Worm (Caenorhabditis elegans): ENCODE results near the gene Y38H6C.9.

The Y38H6C.9 gene

DNA sequence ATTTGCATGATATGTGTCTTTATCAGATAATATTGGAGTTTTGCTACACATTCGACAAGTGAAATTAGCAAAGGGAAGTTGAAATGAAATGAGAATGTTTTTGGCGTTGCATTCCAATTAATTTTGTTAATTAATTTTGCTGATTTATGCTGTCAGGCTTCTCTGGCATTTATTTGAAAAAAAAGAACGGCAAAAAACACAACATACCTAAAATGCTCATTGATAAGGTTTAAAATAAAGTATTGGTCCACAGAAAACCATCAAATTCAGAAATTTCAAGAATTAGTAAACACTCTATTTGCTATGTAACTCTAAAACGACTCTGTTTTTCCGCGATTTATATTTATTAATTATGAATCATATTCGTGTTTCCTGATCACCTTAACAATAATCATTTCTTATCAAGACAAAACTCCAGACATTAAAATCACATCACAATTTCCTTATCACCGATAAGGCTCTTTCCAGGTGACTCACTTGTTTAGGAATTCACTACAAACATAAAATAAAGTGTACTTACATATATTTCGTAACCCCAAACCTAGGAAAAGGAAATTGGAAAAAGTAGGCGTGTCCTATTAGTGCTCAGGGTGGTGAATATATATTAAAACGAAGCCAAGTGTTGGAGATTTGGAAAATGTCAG is 3.9 kb upstream of the Y38H6C.9 start, which contains the start of the genes srh-166 and Y38H6C.24:
srh-166 (minus strand) TSS at position 51 of the 644 bp plus-strand sequence.
Y38H6C.24 (plus strand) TSS at position 620 of the 644 bp plus-strand sequence.
- no peak for TF ChIP-seq zip-8 (tag; optimal IDR thresholded peaks at IDR 0.05)
- TF ChIP-seq drap-1 (GFP tag; optimal IDR thresholded peaks at IDR 0.05), result no peak
- no peak for TF ChIP-seq sptf-1 (tag; optimal IDR thresholded peaks at IDR 0.05)
- no peak for TF ChIP-seq mep-1 (tag; optimal IDR thresholded peaks at IDR 0.05)
- TF ChIP-seq unc-62 (GFP tag; optimal IDR thresholded peaks at IDR 0.05), result no peak
- TF ChIP-seq ceh-83 (GFP tag; optimal IDR thresholded peaks at IDR 0.05), result no peak
- no peak for TF ChIP-seq ztf-11 (tag; optimal IDR thresholded peaks at IDR 0.05)
- no peak for TF ChIP-seq unc-120 (tag; optimal IDR thresholded peaks at IDR 0.05; ENCODE audit: poor library complexity, severe bottlenecking)
- TF ChIP-seq nhr-28 (tag; optimal IDR thresholded peaks at IDR 0.05), result no peak
- no peak for TF ChIP-seq nhr-2 (tag; optimal IDR thresholded peaks at IDR 0.05)
- no peak for TF ChIP-seq nhr-76 (tag; optimal IDR thresholded peaks at IDR 0.05)
- TF ChIP-seq elt-3 (tag; optimal IDR thresholded peaks at IDR 0.05), result no peak
- TF ChIP-seq ceh-39 (tag; optimal IDR thresholded peaks at IDR 0.05), result no peak
- no peak for TF ChIP-seq M03D4.4 (tag; optimal IDR thresholded peaks at IDR 0.05)
- no peak for TF ChIP-seq lsy-2 (tag; optimal IDR thresholded peaks at IDR 0.05)
- no peak for TF ChIP-seq mls-2 (tag; optimal IDR thresholded peaks at IDR 0.05)
- no peak for TF ChIP-seq ces-1 (GFP tag; optimal IDR thresholded peaks at IDR 0.05)
- TF ChIP-seq ceh-43 (GFP tag; optimal IDR thresholded peaks at IDR 0.05), result no peak
- TF ChIP-seq lin-13 (tag; optimal IDR thresholded peaks at IDR 0.05), result no peak

DNA sequence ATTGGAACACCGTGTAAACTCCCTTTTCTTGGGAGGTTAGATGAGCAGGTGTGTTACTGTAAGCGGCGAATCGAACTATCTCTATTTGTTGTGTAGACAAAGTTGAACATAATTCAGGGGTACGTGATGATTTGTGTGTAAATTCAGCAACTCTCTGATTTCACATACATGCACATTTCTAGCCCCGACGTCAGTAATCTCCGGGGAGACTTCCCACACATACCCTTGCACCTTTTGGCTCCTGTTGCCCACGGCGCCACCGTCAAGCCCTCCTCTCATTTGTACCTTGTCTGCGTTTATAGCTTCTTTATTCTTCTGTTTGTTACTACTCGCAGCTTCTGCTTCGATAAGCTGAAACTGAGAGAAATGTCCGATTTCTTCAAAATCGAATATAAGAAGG is 3.1 kb downstream of the Y38H6C.9 start, which contains the start of gene Y38H6C.25:
Y38H6C.25 (plus strand) TSS at position 301 of the 400 bp plus-strand sequence.
- TF ChIP-seq nhr-12 (tag; optimal IDR thresholded peaks at IDR 0.05) (no peak), elt-1 (tag; optimal IDR thresholded peaks at IDR 0.05; ENCODE audit: borderline replicate concordance, insufficient read depth) (no peak), drap-1 (GFP tag; optimal IDR thresholded peaks at IDR 0.05) (no peak), snpc-4 (tag; optimal IDR thresholded peaks at IDR 0.05) (no peak), unc-120 (tag; optimal IDR thresholded peaks at IDR 0.05; ENCODE audit: poor library complexity, severe bottlenecking) (no peak), lsy-2 (tag; optimal IDR thresholded peaks at IDR 0.05) (no peak), lin-13 (tag; optimal IDR thresholded peaks at IDR 0.05) (no peak), nhr-76 (tag; optimal IDR thresholded peaks at IDR 0.05) (no peak), hlh-1 (tag; optimal IDR thresholded peaks at IDR 0.05) (no peak), ceh-39 (tag; optimal IDR thresholded peaks at IDR 0.05) (no peak), pha-4 (tag; optimal IDR thresholded peaks at IDR 0.05) (no peak), nhr-237 (tag; optimal IDR thresholded peaks at IDR 0.05) (no peak), M03D4.4 (tag; optimal IDR thresholded peaks at IDR 0.05) (no peak), sptf-1 (tag; optimal IDR thresholded peaks at IDR 0.05) (no peak), sem-2 (GFP tag; optimal IDR thresholded peaks at IDR 0.05) (no peak), lin-32 (GFP tag; optimal IDR thresholded peaks at IDR 0.05) (no peak), flh-1 (GFP tag; optimal IDR thresholded peaks at IDR 0.05) (no peak), blmp-1 (tag; optimal IDR thresholded peaks at IDR 0.05) (no peak), nhr-28 (tag; optimal IDR thresholded peaks at IDR 0.05) (no peak), tbx-8 (GFP tag; optimal IDR thresholded peaks at IDR 0.05) (no peak)

DNA sequence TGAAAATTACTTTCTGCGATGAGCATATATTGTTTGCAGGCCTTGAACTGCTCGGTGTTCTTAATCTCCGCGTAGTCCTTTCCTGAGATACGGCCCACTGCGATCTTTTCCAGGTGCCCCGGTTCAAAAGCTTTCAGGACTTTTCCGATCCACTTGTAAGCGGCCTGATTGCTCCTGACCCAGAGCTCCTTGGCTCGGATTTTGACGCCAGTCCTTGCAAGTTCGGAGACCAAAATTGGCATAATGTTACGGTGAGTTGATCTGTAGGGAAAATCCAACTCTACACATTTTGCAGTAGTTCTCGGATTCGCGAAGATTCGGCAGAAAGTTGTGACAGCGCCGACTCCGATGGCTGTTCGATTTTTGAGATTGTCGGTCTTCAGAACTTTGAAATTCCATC is 5.1 kb downstream of the Y38H6C.9 start:
- TF ChIP-seq mab-5 (tag; optimal IDR thresholded peaks at IDR 0.05), result no peak
- TF ChIP-seq blmp-1 (tag; optimal IDR thresholded peaks at IDR 0.05), result no peak
- TF ChIP-seq ham-2 (GFP tag; optimal IDR thresholded peaks at IDR 0.05), result no peak
- no peak for TF ChIP-seq nhr-28 (tag; optimal IDR thresholded peaks at IDR 0.05)
- TF ChIP-seq nhr-76 (tag; optimal IDR thresholded peaks at IDR 0.05), result no peak
- TF ChIP-seq unc-120 (tag; optimal IDR thresholded peaks at IDR 0.05; ENCODE audit: poor library complexity, severe bottlenecking), result no peak
- TF ChIP-seq nhr-12 (tag; optimal IDR thresholded peaks at IDR 0.05), result no peak
- no peak for TF ChIP-seq bed-3 (GFP tag; optimal IDR thresholded peaks at IDR 0.05)
- TF ChIP-seq unc-62 (GFP tag; optimal IDR thresholded peaks at IDR 0.05), result no peak
- TF ChIP-seq elt-3 (tag; optimal IDR thresholded peaks at IDR 0.05), result no peak
- TF ChIP-seq tbx-8 (GFP tag; optimal IDR thresholded peaks at IDR 0.05), result no peak
- no peak for TF ChIP-seq hlh-1 (tag; optimal IDR thresholded peaks at IDR 0.05)
- no peak for TF ChIP-seq elt-1 (tag; optimal IDR thresholded peaks at IDR 0.05; ENCODE audit: borderline replicate concordance, insufficient read depth)
- TF ChIP-seq flh-1 (GFP tag; optimal IDR thresholded peaks at IDR 0.05), result no peak
- no peak for TF ChIP-seq sem-2 (GFP tag; optimal IDR thresholded peaks at IDR 0.05)
- no peak for TF ChIP-seq sptf-1 (tag; optimal IDR thresholded peaks at IDR 0.05)
- no peak for TF ChIP-seq nhr-237 (tag; optimal IDR thresholded peaks at IDR 0.05)
- no peak for TF ChIP-seq lin-13 (tag; optimal IDR thresholded peaks at IDR 0.05)
